Fruit fly (Drosophila melanogaster) whole organism, embryonic: ENCODE data around the gene CG6330.
A peak's percentile ranks its signal among the peaks of the same experiment; 100 is the strongest.

Experiments
- Ada2b ChIP-seq: fragments of 200-800 bp; sonication (Bioruptor generic); IDR thresholded peaks from 2 replicates; pipeline ENCODE4 v1.3.6; 2022; ENCODE audit warnings: missing biosample characterization, missing genetic modification characterization
- BtbVII ChIP-seq: fragments of 200-800 bp; sonication (Bioruptor generic); optimal IDR thresholded peaks from 3 replicates; lab custom pipeline; 2017; ENCODE audit warnings: missing biosample characterization, mild to moderate bottlenecking, missing genetic modification characterization
- CG10147 ChIP-seq: fragments of 200-800 bp; sonication (Bioruptor generic); optimal IDR thresholded peaks from 2 replicates; lab custom pipeline; 2019; ENCODE audit warnings: missing biosample characterization, mild to moderate bottlenecking, missing genetic modification characterization, moderate library complexity
- CG10959 ChIP-seq: fragments of 200-800 bp; sonication (Bioruptor generic); IDR thresholded peaks from 2 replicates; pipeline ENCODE4 v1.3.6; 2022; ENCODE audit warnings: missing biosample characterization, missing genetic modification characterization
- CG11504 ChIP-seq: fragments of 200-800 bp; sonication (Bioruptor generic); optimal IDR thresholded peaks from 3 replicates; lab custom pipeline; 2019; ENCODE audit warnings: missing biosample characterization, mild to moderate bottlenecking, missing genetic modification characterization, moderate library complexity
- CG11695 ChIP-seq: fragments of 200-800 bp; sonication (Bioruptor generic); IDR thresholded peaks from 3 replicates; pipeline ENCODE4 v1.3.6; 2022; ENCODE audit warnings: missing biosample characterization, missing genetic modification characterization
- CG12071 ChIP-seq: fragments of 200-800 bp; sonication (Bioruptor generic); optimal IDR thresholded peaks from 3 replicates; lab custom pipeline; 2018; ENCODE audit warnings: missing biosample characterization, mild to moderate bottlenecking, missing genetic modification characterization
- CG13624 ChIP-seq: fragments of 200-800 bp; sonication (Bioruptor generic); optimal IDR thresholded peaks from 2 replicates; lab custom pipeline; 2016; ENCODE audit warnings: missing biosample characterization, missing genetic modification characterization
- CG17328 ChIP-seq: fragments of 200-800 bp; sonication (Bioruptor generic); IDR thresholded peaks from 2 replicates; pipeline ENCODE4 v1.3.6; 2022; ENCODE audit warnings: missing biosample characterization, missing genetic modification characterization
- CG17359 ChIP-seq: fragments of 200-800 bp; sonication (Bioruptor generic); optimal IDR thresholded peaks from 3 replicates; lab custom pipeline; 2018; ENCODE audit warnings: missing biosample characterization, mild to moderate bottlenecking, missing genetic modification characterization, moderate library complexity
- CG17568 ChIP-seq: fragments of 200-800 bp; sonication (Bioruptor generic); optimal IDR thresholded peaks from 2 replicates; lab custom pipeline; 2018; ENCODE audit warnings: missing biosample characterization, mild to moderate bottlenecking, missing genetic modification characterization, moderate library complexity
- CG17829 ChIP-seq: fragments of 200-800 bp; optimal IDR thresholded peaks from 2 replicates; lab custom pipeline; 2019; ENCODE audit warnings: missing biosample characterization, mild to moderate bottlenecking, missing genetic modification characterization, moderate library complexity
- CG17912 ChIP-seq: fragments of 200-800 bp; sonication (Bioruptor generic); optimal IDR thresholded peaks from 2 replicates; lab custom pipeline; 2018; ENCODE audit warnings: missing biosample characterization, mild to moderate bottlenecking, missing genetic modification characterization
- CG2202 ChIP-seq: fragments of 200-800 bp; sonication (Bioruptor generic); optimal IDR thresholded peaks from 2 replicates; lab custom pipeline; 2018; ENCODE audit warnings: missing biosample characterization, mild to moderate bottlenecking, missing genetic modification characterization
- CG2889 ChIP-seq: fragments of 200-800 bp; sonication (Bioruptor generic); IDR thresholded peaks from 3 replicates; pipeline ENCODE4 v1.3.6; 2022; ENCODE audit warnings: missing biosample characterization, missing genetic modification characterization
- CG32772 ChIP-seq: fragments of 200-800 bp; sonication (Bioruptor generic); IDR thresholded peaks from 2 replicates; pipeline ENCODE4 v1.3.6; 2022; ENCODE audit warnings: missing biosample characterization, missing genetic modification characterization
- CG34224 ChIP-seq: fragments of 200-800 bp; sonication (Bioruptor generic); IDR thresholded peaks from 3 replicates; pipeline ENCODE4 v1.3.6; 2022; ENCODE audit warnings: missing biosample characterization, missing genetic modification characterization; ENCODE audit not compliant: partially characterized antibody
- CG4424 ChIP-seq: fragments of 200-800 bp; sonication (Bioruptor generic); optimal IDR thresholded peaks from 3 replicates; lab custom pipeline; 2016; ENCODE audit warnings: missing biosample characterization, missing genetic modification characterization
- CG6254 ChIP-seq: fragments of 200-800 bp; sonication (Bioruptor generic); optimal IDR thresholded peaks from 3 replicates; lab custom pipeline; 2017; ENCODE audit warnings: mild to moderate bottlenecking, missing biosample characterization, missing genetic modification reagents, missing genetic modification characterization
- CG6272 ChIP-seq: fragments of 200-800 bp; sonication (Bioruptor generic); IDR thresholded peaks from 2 replicates; pipeline ENCODE4 v1.3.6; 2022; ENCODE audit warnings: missing biosample characterization, missing genetic modification characterization
- CG7839 ChIP-seq: fragments of 200-800 bp; sonication (Bioruptor generic); optimal IDR thresholded peaks from 3 replicates; lab custom pipeline; 2018; ENCODE audit warnings: missing biosample characterization, mild to moderate bottlenecking, missing genetic modification characterization, moderate library complexity
- CG8281 ChIP-seq: fragments of 200-800 bp; sonication (Bioruptor generic); optimal IDR thresholded peaks from 2 replicates; lab custom pipeline; 2018; ENCODE audit warnings: missing biosample characterization, mild to moderate bottlenecking, missing genetic modification characterization, moderate library complexity
- CG8359 ChIP-seq: fragments of 200-800 bp; sonication (Bioruptor generic); optimal IDR thresholded peaks from 2 replicates; lab custom pipeline; 2017; ENCODE audit warnings: missing biosample characterization, mild to moderate bottlenecking, missing genetic modification characterization, borderline replicate concordance
- Dbx ChIP-seq: fragments of 200-800 bp; sonication (Bioruptor generic); IDR thresholded peaks from 3 replicates; pipeline ENCODE4 v1.3.6; 2022; ENCODE audit warnings: missing biosample characterization, missing genetic modification characterization
- Meics ChIP-seq: fragments of 200-800 bp; sonication (Bioruptor generic); optimal IDR thresholded peaks from 2 replicates; lab custom pipeline; 2017; ENCODE audit warnings: missing biosample characterization, mild to moderate bottlenecking, missing genetic modification characterization
- Mrtf ChIP-seq: fragments of 200-800 bp; sonication (Bioruptor generic); IDR thresholded peaks from 3 replicates; pipeline ENCODE4 v1.3.6; 2022; ENCODE audit warnings: missing biosample characterization, missing genetic modification characterization
- Ptx1 ChIP-seq: fragments of 200-800 bp; sonication (Bioruptor generic); IDR thresholded peaks from 2 replicates; pipeline ENCODE4 v1.3.6; 2022; ENCODE audit warnings: missing biosample characterization, missing genetic modification characterization
- Sry-β ChIP-seq: fragments of 200-800 bp; sonication (Bioruptor generic); optimal IDR thresholded peaks from 2 replicates; lab custom pipeline; 2018; ENCODE audit warnings: missing biosample characterization, mild to moderate bottlenecking, missing genetic modification characterization, moderate library complexity
- YL-1 ChIP-seq: fragments of 200-800 bp; sonication (Bioruptor generic); optimal IDR thresholded peaks from 3 replicates; lab custom pipeline; 2017; ENCODE audit warnings: missing biosample characterization, mild to moderate bottlenecking, missing genetic modification characterization
- bigmax ChIP-seq: fragments of 200-800 bp; sonication (Bioruptor generic); optimal IDR thresholded peaks from 2 replicates; lab custom pipeline; 2018; ENCODE audit warnings: missing biosample characterization, mild to moderate bottlenecking, missing genetic modification characterization
- cad ChIP-seq: fragments of >200 bp; optimal IDR thresholded peaks from 2 replicates; lab custom pipeline; 2017; ENCODE audit warnings: missing biosample characterization, missing genetic modification characterization
- crol ChIP-seq: fragments of 200-800 bp; sonication (Bioruptor generic); IDR thresholded peaks from 2 replicates; pipeline ENCODE4 v1.3.6; 2022; ENCODE audit warnings: missing biosample characterization, missing genetic modification characterization
- cwo ChIP-seq: fragments of 200-800 bp; sonication (Bioruptor generic); optimal IDR thresholded peaks from 3 replicates; lab custom pipeline; 2017; ENCODE audit warnings: missing biosample characterization, missing genetic modification characterization, mild to moderate bottlenecking, moderate library complexity, missing genetic modification reagents
- dan ChIP-seq: fragments of 200-800 bp; sonication (Bioruptor generic); IDR thresholded peaks from 2 replicates; pipeline ENCODE4 v1.3.6; 2022; ENCODE audit warnings: missing biosample characterization, missing genetic modification characterization
- dysf ChIP-seq: fragments of 200-800 bp; sonication (Bioruptor generic); IDR thresholded peaks from 3 replicates; pipeline ENCODE4 v1.3.6; 2022; ENCODE audit warnings: missing biosample characterization, missing genetic modification characterization
- en ChIP-seq: fragments of 200-800 bp; sonication (Bioruptor generic); optimal IDR thresholded peaks from 2 replicates; lab custom pipeline; 2016; ENCODE audit warnings: missing biosample characterization, missing genetic modification characterization
- gem ChIP-seq: fragments of 200-800 bp; sonication (Bioruptor generic); optimal IDR thresholded peaks from 2 replicates; lab custom pipeline; 2019; ENCODE audit warnings: missing biosample characterization, mild to moderate bottlenecking, missing genetic modification characterization, moderate library complexity
- lab ChIP-seq: fragments of 200-800 bp; sonication (Bioruptor generic); optimal IDR thresholded peaks from 3 replicates; lab custom pipeline; 2017; ENCODE audit warnings: missing biosample characterization, missing genetic modification characterization, mild to moderate bottlenecking, moderate library complexity, missing genetic modification reagents
- onecut ChIP-seq: fragments of 200-800 bp; sonication (Bioruptor generic); IDR thresholded peaks from 2 replicates; pipeline ENCODE4 v1.3.6; 2022; ENCODE audit warnings: missing biosample characterization, missing genetic modification characterization
- otp ChIP-seq: fragments of 200-800 bp; sonication (Bioruptor generic); IDR thresholded peaks from 3 replicates; pipeline ENCODE4, ENCODE4 v1.3.6; 2022; ENCODE audit warnings: missing biosample characterization, missing genetic modification characterization
- ranshi ChIP-seq: fragments of 200-800 bp; sonication (Bioruptor generic); IDR thresholded peaks from 2 replicates; pipeline ENCODE4 v1.3.6; 2022; ENCODE audit warnings: missing biosample characterization, missing genetic modification characterization
- salm ChIP-seq: fragments of 200-800 bp; sonication (Bioruptor generic); optimal IDR thresholded peaks from 2 replicates; lab custom pipeline; 2018; ENCODE audit warnings: missing biosample characterization, mild to moderate bottlenecking, missing genetic modification characterization
- sens-2 ChIP-seq: fragments of 200-800 bp; sonication (Bioruptor generic); IDR thresholded peaks from 2 replicates; pipeline ENCODE4 v1.3.6; 2022; ENCODE audit warnings: missing biosample characterization, missing genetic modification characterization
- sima ChIP-seq: fragments of 200-800 bp; sonication (Bioruptor generic); optimal IDR thresholded peaks from 2 replicates; lab custom pipeline; 2016; ENCODE audit warnings: missing biosample characterization, missing genetic modification characterization
- sr ChIP-seq: fragments of 200-800 bp; sonication (Bioruptor generic); IDR thresholded peaks from 3 replicates; pipeline ENCODE4 v1.3.6; 2022; ENCODE audit warnings: missing biosample characterization, missing genetic modification characterization
- stc ChIP-seq: fragments of 200-800 bp; sonication (Bioruptor generic); IDR thresholded peaks from 2 replicates; pipeline ENCODE4 v1.3.6; 2022; ENCODE audit warnings: missing biosample characterization, missing genetic modification characterization
- sug ChIP-seq: fragments of 200-800 bp; optimal IDR thresholded peaks from 2 replicates; lab custom pipeline; 2019; ENCODE audit warnings: missing biosample characterization, mild to moderate bottlenecking, missing genetic modification characterization, moderate library complexity
- tap ChIP-seq: fragments of 200-800 bp; optimal IDR thresholded peaks from 3 replicates; lab custom pipeline; 2019; ENCODE audit warnings: missing biosample characterization, mild to moderate bottlenecking, missing genetic modification characterization, moderate library complexity
- trh ChIP-seq: fragments of 200-800 bp; sonication (Bioruptor generic); optimal IDR thresholded peaks from 2 replicates; lab custom pipeline; 2016; ENCODE audit warnings: missing biosample characterization, missing genetic modification characterization
- zen2 ChIP-seq: fragments of 200-800 bp; sonication (Bioruptor generic); IDR thresholded peaks from 3 replicates; pipeline ENCODE4 v1.3.6; 2022; ENCODE audit warnings: missing biosample characterization, missing genetic modification characterization; ENCODE audit not compliant: partially characterized antibody

CG6330 gene

DNA sequence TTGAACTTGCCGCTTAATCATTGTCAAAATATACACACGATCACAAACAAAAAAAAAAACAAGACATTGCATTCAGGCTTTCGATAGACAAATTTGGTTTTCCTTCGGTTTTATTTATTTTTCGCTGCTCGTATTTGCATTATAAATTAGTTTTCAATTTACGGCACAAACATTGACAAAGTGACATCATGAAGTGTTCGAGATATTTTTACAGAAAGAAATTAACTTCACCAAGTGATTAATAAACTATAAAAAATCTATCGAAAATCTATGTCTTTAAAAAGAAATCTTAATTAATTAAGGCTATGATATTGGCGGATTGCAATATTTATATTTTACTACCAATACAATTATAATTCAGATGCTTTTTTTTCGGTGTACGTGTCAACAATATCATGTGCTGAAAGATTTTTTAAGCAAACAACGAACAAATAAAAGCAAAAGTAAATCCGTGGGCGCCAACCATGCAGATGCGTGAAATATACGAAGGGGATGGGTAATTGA, 34.4 kb downstream of the CG6330 start (continued):
- TF ChIP-seq lab (GFP tag; lab: Kevin White, UChicago) = peak; percentile 61
- peak; percentile 74 for TF ChIP-seq Meics (GFP tag; lab: Kevin White, UChicago)
- TF ChIP-seq en = no peak
- peak; percentile 39 for TF ChIP-seq CG17829 (tag; lab: Kevin White, UChicago)
- TF ChIP-seq sima (GFP tag; lab: Kevin White, UChicago) = peak; percentile 9
- TF ChIP-seq CG13624 (GFP tag; lab: Kevin White, UChicago) = peak; percentile 50
- peak; percentile 77 for TF ChIP-seq BtbVII (GFP tag; lab: Kevin White, UChicago)
- TF ChIP-seq Mrtf (GFP tag; lab: Robert Waterston, UW) = no peak
- peak; percentile 53 for TF ChIP-seq salm (tag; lab: Kevin White, UChicago)
- TF ChIP-seq CG17568 (GFP tag; lab: Kevin White, UChicago) = peak; percentile 53
- TF ChIP-seq CG7839 (tag; lab: Kevin White, UChicago) = peak; percentile 68
- no peak for TF ChIP-seq otp (GFP tag; lab: Robert Waterston, UW)
- peak; percentile 56 for TF ChIP-seq CG8281 (tag; lab: Kevin White, UChicago)
- peak; percentile 32 for TF ChIP-seq CG2202 (tag; lab: Kevin White, UChicago)
- peak; percentile 43 for TF ChIP-seq CG8359 (GFP tag; lab: Kevin White, UChicago)
- no peak for TF ChIP-seq dan (GFP tag; lab: Robert Waterston, UW)
- peak; percentile 57 for TF ChIP-seq CG17359
- TF ChIP-seq zen2 = no peak
- TF ChIP-seq CG17912 (GFP tag; lab: Kevin White, UChicago) = no peak
- no peak for TF ChIP-seq CG10959
- peak; percentile 42; the same call in 1 of the 2 replicates for TF ChIP-seq Ada2b (GFP tag; lab: Robert Waterston, UW)
- TF ChIP-seq CG2889 = no peak
- no peak for TF ChIP-seq CG17328 (GFP tag; lab: Robert Waterston, UW)
- no peak for TF ChIP-seq crol (GFP tag; lab: Robert Waterston, UW)
- no peak for TF ChIP-seq cad
- TF ChIP-seq bigmax (GFP tag; lab: Kevin White, UChicago) = peak; percentile 15
- 0 out of 3 replicates have a peak, but pooled peaks have one; percentile 31 for TF ChIP-seq CG11695
- peak; percentile 61 for TF ChIP-seq cwo
- TF ChIP-seq dysf (GFP tag; lab: Robert Waterston, UW) = peak; percentile 29; the same call in 1 of the 3 replicates
- 0 out of 2 replicates have a peak, but pooled peaks have one; percentile 5 for TF ChIP-seq stc (GFP tag; lab: Robert Waterston, UW)
- TF ChIP-seq CG6254 (GFP tag; lab: Kevin White, UChicago) = no peak
- peak; percentile 70 for TF ChIP-seq Ptx1 (GFP tag; lab: Robert Waterston, UW)
- no peak for TF ChIP-seq ranshi
- TF ChIP-seq sug (tag; lab: Kevin White, UChicago) = no peak
- TF ChIP-seq YL-1 = no peak
- TF ChIP-seq CG10147 = peak; percentile 45
- TF ChIP-seq CG12071 (GFP tag; lab: Kevin White, UChicago) = peak; percentile 53
- peak; percentile 73 for TF ChIP-seq gem (tag; lab: Kevin White, UChicago)
- TF ChIP-seq Sry-β (GFP tag; lab: Kevin White, UChicago) = peak; percentile 3
- 0 out of 2 replicates have a peak, but pooled peaks have one; percentile 33 for TF ChIP-seq onecut (GFP tag; lab: Robert Waterston, UW)
- 0 out of 3 replicates have a peak, but pooled peaks have one; percentile 55 for TF ChIP-seq Dbx (GFP tag; lab: Robert Waterston, UW)
- TF ChIP-seq sr = peak; percentile 51; the same call in 2 of the 3 replicates
- no peak for TF ChIP-seq sens-2 (GFP tag; lab: Robert Waterston, UW)
- TF ChIP-seq tap (tag; lab: Kevin White, UChicago) = peak; percentile 28
- no peak for TF ChIP-seq CG34224
- TF ChIP-seq CG11504 = peak; percentile 75
- no peak for TF ChIP-seq CG6272
- TF ChIP-seq trh (GFP tag; lab: Kevin White, UChicago) = no peak
- TF ChIP-seq CG32772 (GFP tag; lab: Robert Waterston, UW) = no peak
- TF ChIP-seq CG4424 (GFP tag; lab: Kevin White, UChicago) = peak; percentile 48
